Worm (Caenorhabditis elegans): ENCODE measurements around the gene nhr-53.

- no peak for TF ChIP-seq nfya-1 (tag; optimal IDR thresholded peaks at IDR 0.05; ENCODE audit: insufficient read depth)
- TF ChIP-seq elt-2 (tag; optimal IDR thresholded peaks at IDR 0.05), result no peak
- no peak for TF ChIP-seq egl-27 (tag; optimal IDR thresholded peaks at IDR 0.05)
- TF ChIP-seq sea-2 (GFP tag; optimal IDR thresholded peaks at IDR 0.05), result no peak
- no peak for TF ChIP-seq pha-4 (tag; optimal IDR thresholded peaks at IDR 0.05)
- TF ChIP-seq aly-2 (tag; optimal IDR thresholded peaks at IDR 0.05), result no peak
- TF ChIP-seq nhr-76 (tag; optimal IDR thresholded peaks at IDR 0.05), result no peak
- TF ChIP-seq nhr-11 (tag; optimal IDR thresholded peaks at IDR 0.05), result no peak
- TF ChIP-seq ztf-11 (tag; optimal IDR thresholded peaks at IDR 0.05), result no peak
- no peak for TF ChIP-seq snpc-4 (tag; optimal IDR thresholded peaks at IDR 0.05)
- no peak for TF ChIP-seq unc-62 (GFP tag; optimal IDR thresholded peaks at IDR 0.05)
These were observed 48.0 kb downstream of the nhr-53 start, which contains the start of gene F53E4.2 for ce11 chrV:15654124-15654523.

All from whole organism, L3 larva.